Fruit fly (Drosophila melanogaster) whole organism, embryonic: ENCODE results near the gene Spt3.
A peak's percentile ranks its signal among the peaks of the same experiment; 100 is the strongest.

Experiments
- Aef1 ChIP-seq: fragments of 200-800 bp; sonication (Bioruptor generic); IDR thresholded peaks from 3 replicates; pipeline ENCODE4 v1.3.6; 2022; ENCODE audit warnings: missing biosample characterization, missing genetic modification characterization
- C15 ChIP-seq: fragments of 200-800 bp; sonication (Bioruptor generic); IDR thresholded peaks from 3 replicates; pipeline ENCODE4 v1.3.6; 2022; ENCODE audit warnings: missing biosample characterization, missing genetic modification characterization
- CG10543 ChIP-seq: fragments of 200-800 bp; sonication (Bioruptor generic); optimal IDR thresholded peaks from 3 replicates; lab custom pipeline; 2017; ENCODE audit warnings: missing biosample characterization, mild to moderate bottlenecking, missing genetic modification characterization, moderate library complexity
- CG12155 ChIP-seq: fragments of 200-800 bp; sonication (Bioruptor generic); optimal IDR thresholded peaks from 3 replicates; lab custom pipeline; 2016; ENCODE audit warnings: missing biosample characterization, missing genetic modification characterization
- CG12236 ChIP-seq: fragments of 200-800 bp; sonication (Bioruptor generic); optimal IDR thresholded peaks from 2 replicates; lab custom pipeline; 2016; ENCODE audit warnings: missing biosample characterization, missing genetic modification characterization
- CG12391 ChIP-seq: fragments of 200-800 bp; sonication (Bioruptor generic); optimal IDR thresholded peaks from 3 replicates; lab custom pipeline; 2018; ENCODE audit warnings: missing biosample characterization, mild to moderate bottlenecking, missing genetic modification characterization, moderate library complexity
- CG12659 ChIP-seq: fragments of 200-800 bp; sonication (Bioruptor generic); optimal IDR thresholded peaks from 3 replicates; lab custom pipeline; 2017; ENCODE audit warnings: mild to moderate bottlenecking, missing biosample characterization, missing genetic modification reagents, missing genetic modification characterization
- CG15073 ChIP-seq: fragments of 200-800 bp; sonication (Bioruptor generic); optimal IDR thresholded peaks from 2 replicates; lab custom pipeline; 2016; ENCODE audit warnings: missing biosample characterization, missing genetic modification characterization
- CG17186 ChIP-seq: fragments of 200-800 bp; sonication (Bioruptor generic); optimal IDR thresholded peaks from 3 replicates; lab custom pipeline; 2017; ENCODE audit warnings: missing biosample characterization, missing genetic modification reagents, missing genetic modification characterization
- CG17912 ChIP-seq: fragments of 200-800 bp; sonication (Bioruptor generic); optimal IDR thresholded peaks from 2 replicates; lab custom pipeline; 2018; ENCODE audit warnings: missing biosample characterization, mild to moderate bottlenecking, missing genetic modification characterization
- CG2129 ChIP-seq: fragments of 200-800 bp; sonication (Bioruptor generic); IDR thresholded peaks from 2 replicates; pipeline ENCODE4 v1.3.6; 2022; ENCODE audit warnings: missing biosample characterization, missing genetic modification characterization; ENCODE audit not compliant: partially characterized antibody
- CG2199 ChIP-seq: fragments of 200-800 bp; sonication (Bioruptor generic); IDR thresholded peaks from 3 replicates; pipeline ENCODE4 v1.3.6; 2022; ENCODE audit warnings: missing biosample characterization, missing genetic modification characterization
- CG2202 ChIP-seq: fragments of 200-800 bp; sonication (Bioruptor generic); optimal IDR thresholded peaks from 2 replicates; lab custom pipeline; 2018; ENCODE audit warnings: missing biosample characterization, mild to moderate bottlenecking, missing genetic modification characterization
- CG2712 ChIP-seq: fragments of 200-800 bp; optimal IDR thresholded peaks from 3 replicates; lab custom pipeline; 2019; ENCODE audit warnings: missing biosample characterization, mild to moderate bottlenecking, missing genetic modification characterization, moderate library complexity
- CG31441 ChIP-seq: fragments of 200-800 bp; sonication (Bioruptor generic); IDR thresholded peaks from 2 replicates; pipeline ENCODE4 v1.3.6; 2022; ENCODE audit warnings: missing biosample characterization, missing genetic modification characterization
- CG4854 ChIP-seq: fragments of 200-800 bp; sonication (Bioruptor generic); optimal IDR thresholded peaks from 2 replicates; lab custom pipeline; 2016; ENCODE audit warnings: missing biosample characterization, missing genetic modification characterization, inconsistent platforms
- CG6854 ChIP-seq: fragments of 200-800 bp; sonication (Bioruptor generic); optimal IDR thresholded peaks from 3 replicates; lab custom pipeline; 2017; ENCODE audit warnings: missing biosample characterization, mild to moderate bottlenecking, missing genetic modification characterization
- D19B ChIP-seq: fragments of 200-800 bp; sonication (Bioruptor generic); optimal IDR thresholded peaks from 2 replicates; lab custom pipeline; 2017; ENCODE audit warnings: missing biosample characterization, mild to moderate bottlenecking, missing genetic modification characterization
- Dll ChIP-seq: fragments of 200-800 bp; sonication (Bioruptor generic); IDR thresholded peaks from 4 replicates; pipeline ENCODE4 v1.3.6; 2022; ENCODE audit warnings: missing biosample characterization, missing genetic modification characterization; ENCODE audit not compliant: partially characterized antibody
- Doc2 ChIP-seq: fragments of 200-800 bp; sonication (Bioruptor generic); IDR thresholded peaks from 2 replicates; pipeline ENCODE4 v1.3.6; 2022; ENCODE audit warnings: missing biosample characterization, missing genetic modification characterization
- Drgx ChIP-seq: fragments of 200-800 bp; sonication (Bioruptor generic); IDR thresholded peaks from 2 replicates; pipeline ENCODE4 v1.3.6; 2022; ENCODE audit warnings: missing biosample characterization, missing genetic modification characterization
- H15 ChIP-seq: fragments of 200-800 bp; sonication (Bioruptor generic); IDR thresholded peaks from 3 replicates; pipeline ENCODE4 v1.3.6; 2022; ENCODE audit warnings: missing biosample characterization, missing genetic modification characterization
- Hey ChIP-seq: fragments of 200-800 bp; sonication (Bioruptor generic); optimal IDR thresholded peaks from 3 replicates; lab custom pipeline; 2018; ENCODE audit warnings: missing biosample characterization, mild to moderate bottlenecking, missing genetic modification characterization
- Lpt ChIP-seq: fragments of >200 bp; optimal IDR thresholded peaks from 2 replicates; lab custom pipeline; 2018; ENCODE audit warnings: missing biosample characterization, missing genetic modification characterization
- Meics ChIP-seq: fragments of 200-800 bp; sonication (Bioruptor generic); optimal IDR thresholded peaks from 2 replicates; lab custom pipeline; 2017; ENCODE audit warnings: missing biosample characterization, mild to moderate bottlenecking, missing genetic modification characterization
- NC2β ChIP-seq: fragments of 200-800 bp; sonication (Bioruptor generic); optimal IDR thresholded peaks from 2 replicates; lab custom pipeline; 2016; ENCODE audit warnings: missing biosample characterization, missing genetic modification characterization
- Nf-YB ChIP-seq: fragments of 200-800 bp; sonication (Bioruptor generic); optimal IDR thresholded peaks from 3 replicates; lab custom pipeline; 2019; ENCODE audit warnings: missing biosample characterization, mild to moderate bottlenecking, missing genetic modification characterization, moderate library complexity
- Optix ChIP-seq: fragments of 200-800 bp; sonication (Bioruptor generic); IDR thresholded peaks from 3 replicates; pipeline ENCODE4 v1.3.6; 2022; ENCODE audit warnings: missing biosample characterization, missing genetic modification characterization
- Ptx1 ChIP-seq: fragments of 200-800 bp; sonication (Bioruptor generic); IDR thresholded peaks from 2 replicates; pipeline ENCODE4 v1.3.6; 2022; ENCODE audit warnings: missing biosample characterization, missing genetic modification characterization
- abd-A ChIP-seq: fragments of 200-800 bp; sonication (Bioruptor generic); optimal IDR thresholded peaks from 3 replicates; lab custom pipeline; 2019; ENCODE audit warnings: missing biosample characterization, mild to moderate bottlenecking, missing genetic modification characterization, moderate library complexity
- ato ChIP-seq: fragments of 200-800 bp; sonication (Bioruptor generic); IDR thresholded peaks from 2 replicates; pipeline ENCODE4 v1.3.6; 2022; ENCODE audit warnings: missing biosample characterization, missing genetic modification characterization; ENCODE audit not compliant: partially characterized antibody
- caup ChIP-seq: fragments of 200-800 bp; sonication (Bioruptor generic); optimal IDR thresholded peaks from 3 replicates; lab custom pipeline; 2017; ENCODE audit warnings: missing biosample characterization, mild to moderate bottlenecking, missing genetic modification characterization, moderate library complexity; ENCODE audit not compliant: severe bottlenecking
- chinmo ChIP-seq: fragments of 200-800 bp; sonication (Bioruptor generic); IDR thresholded peaks from 4 replicates; pipeline ENCODE4 v1.3.6; 2022; ENCODE audit warnings: missing biosample characterization, missing genetic modification characterization; ENCODE audit not compliant: partially characterized antibody
- crc ChIP-seq: fragments of 200-800 bp; sonication (Bioruptor generic); optimal IDR thresholded peaks from 2 replicates; lab custom pipeline; 2016; ENCODE audit warnings: missing biosample characterization, missing genetic modification characterization
- ems ChIP-seq: fragments of 200-800 bp; sonication (Bioruptor generic); optimal IDR thresholded peaks from 3 replicates; lab custom pipeline; 2016; ENCODE audit warnings: missing biosample characterization, missing genetic modification characterization
- exex ChIP-seq: fragments of 200-800 bp; sonication (Bioruptor generic); optimal IDR thresholded peaks from 4 replicates; lab custom pipeline; 2018; ENCODE audit warnings: missing biosample characterization, mild to moderate bottlenecking, missing genetic modification characterization, moderate library complexity
- eyg ChIP-seq: fragments of 200-800 bp; sonication (Bioruptor generic); optimal IDR thresholded peaks from 3 replicates; lab custom pipeline; 2016; ENCODE audit warnings: missing biosample characterization, missing genetic modification characterization
- gro ChIP-seq: fragments of 200-800 bp; sonication (Bioruptor generic); optimal IDR thresholded peaks from 2 replicates; lab custom pipeline; 2016; ENCODE audit warnings: missing biosample characterization, missing genetic modification characterization
- gsb-n ChIP-seq: fragments of 200-800 bp; sonication (Bioruptor generic); optimal IDR thresholded peaks from 3 replicates; lab custom pipeline; 2018; ENCODE audit warnings: missing biosample characterization, mild to moderate bottlenecking, missing genetic modification characterization
- gt ChIP-seq: fragments of 200-800 bp; sonication (Bioruptor generic); IDR thresholded peaks from 2 replicates; pipeline ENCODE4 v1.3.6; 2022; ENCODE audit warnings: missing biosample characterization, missing genetic modification characterization
- hb ChIP-seq: fragments of 200-800 bp; sonication (Bioruptor generic); IDR thresholded peaks from 3 replicates; pipeline ENCODE4 v1.3.6; 2022; ENCODE audit warnings: missing biosample characterization, missing genetic modification characterization; ENCODE audit not compliant: partially characterized antibody
- knrl ChIP-seq: fragments of 200-800 bp; sonication (Bioruptor generic); IDR thresholded peaks from 3 replicates; pipeline ENCODE4 v1.3.6; 2022; ENCODE audit warnings: missing biosample characterization, missing genetic modification characterization; ENCODE audit not compliant: partially characterized antibody
- mirr ChIP-seq: fragments of 200-800 bp; sonication (Bioruptor generic); optimal IDR thresholded peaks from 3 replicates; lab custom pipeline; 2018; ENCODE audit warnings: missing biosample characterization, mild to moderate bottlenecking, missing genetic modification characterization
- sens ChIP-seq: fragments of 200-800 bp; sonication (Bioruptor generic); peaks from one replicate; lab custom pipeline; 2016; ENCODE audit warnings: missing biosample characterization, missing genetic modification characterization
- slou ChIP-seq: fragments of 200-800 bp; sonication (Bioruptor generic); optimal IDR thresholded peaks from 3 replicates; lab custom pipeline; 2016; ENCODE audit warnings: missing biosample characterization, missing genetic modification characterization
- sqz ChIP-seq: fragments of 200-800 bp; sonication (Bioruptor generic); optimal IDR thresholded peaks from 3 replicates; lab custom pipeline; 2018; ENCODE audit warnings: missing biosample characterization, mild to moderate bottlenecking, missing genetic modification characterization
- tap ChIP-seq: fragments of 200-800 bp; optimal IDR thresholded peaks from 3 replicates; lab custom pipeline; 2019; ENCODE audit warnings: missing biosample characterization, mild to moderate bottlenecking, missing genetic modification characterization, moderate library complexity
- tna ChIP-seq: fragments of 200-800 bp; sonication (Bioruptor generic); IDR thresholded peaks from 2 replicates; pipeline ENCODE4 v1.3.6; 2022; ENCODE audit warnings: missing biosample characterization, missing genetic modification characterization; ENCODE audit not compliant: partially characterized antibody
- tup ChIP-seq: fragments of 200-800 bp; sonication (Bioruptor generic); optimal IDR thresholded peaks from 2 replicates; lab custom pipeline; 2016; ENCODE audit warnings: missing biosample characterization, mild to moderate bottlenecking, missing genetic modification characterization, moderate library complexity
- z ChIP-seq: fragments of 200-800 bp; sonication (Bioruptor generic); IDR thresholded peaks from 3 replicates; pipeline ENCODE4 v1.3.6; 2022; ENCODE audit warnings: missing biosample characterization, missing genetic modification characterization

Spt3 gene

DNA sequence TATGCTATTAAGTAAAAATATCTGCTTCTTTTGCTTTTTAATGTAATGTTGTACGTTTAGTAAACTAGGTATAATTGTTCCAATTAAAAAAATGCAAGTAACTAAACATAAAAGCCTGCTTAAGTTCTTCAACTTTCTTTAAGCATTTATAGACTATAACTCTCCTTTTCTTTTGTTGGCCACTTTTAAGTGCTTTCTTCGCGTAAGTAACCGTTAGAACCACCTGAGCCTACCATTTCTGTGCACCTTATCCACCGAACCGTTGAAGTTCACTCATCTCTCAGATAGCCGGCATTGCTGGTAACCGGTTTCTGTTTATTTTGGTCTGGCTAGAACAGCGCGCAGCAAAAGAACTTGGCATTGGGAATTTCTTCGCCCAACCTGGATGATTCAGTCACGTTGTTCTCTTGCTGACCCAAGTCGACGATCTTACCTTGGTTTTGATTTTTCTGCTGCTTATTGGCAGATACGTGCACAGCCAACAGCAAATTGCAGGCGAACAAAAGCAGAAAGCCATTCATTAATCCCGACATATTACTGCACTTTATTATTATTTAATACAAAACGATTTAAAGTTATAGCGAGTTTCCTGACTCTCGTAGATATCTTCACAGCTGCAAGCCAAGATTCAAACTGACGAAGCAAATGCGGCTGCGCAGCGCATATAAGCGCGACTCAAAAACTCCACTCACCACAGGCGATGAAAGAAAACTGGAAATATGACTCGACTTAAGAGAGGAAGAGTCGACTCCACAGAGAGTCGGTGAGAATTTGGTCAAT, 40.2 kb upstream of the Spt3 start, which contains the start of gene CG10005 (continued):
- no peak for TF ChIP-seq Aef1
- TF ChIP-seq Dll = no peak
- TF ChIP-seq sens (GFP tag; lab: Kevin White, UChicago) = peak; percentile 62
- TF ChIP-seq Meics (GFP tag; lab: Kevin White, UChicago) = no peak
- TF ChIP-seq z (GFP tag; lab: Robert Waterston, UW) = peak; percentile 89
- no peak for TF ChIP-seq abd-A
- no peak for TF ChIP-seq gt (GFP tag; lab: Robert Waterston, UW)
- no peak for TF ChIP-seq C15 (GFP tag; lab: Robert Waterston, UW)
- TF ChIP-seq CG15073 (GFP tag; lab: Kevin White, UChicago) = no peak
- no peak for TF ChIP-seq CG2129 (GFP tag; lab: Robert Waterston, UW)
- TF ChIP-seq hb (GFP tag; lab: Robert Waterston, UW) = no peak
- no peak for TF ChIP-seq tap (tag; lab: Kevin White, UChicago)
- TF ChIP-seq CG6854 (GFP tag; lab: Kevin White, UChicago) = no peak
- TF ChIP-seq eyg = no peak
- no peak for TF ChIP-seq caup
- TF ChIP-seq CG17186 (GFP tag; lab: Kevin White, UChicago) = no peak
- 0 out of 3 replicates have a peak, but pooled peaks have one; percentile 12 for TF ChIP-seq H15
- TF ChIP-seq chinmo (GFP tag; lab: Robert Waterston, UW) = 0 out of 4 replicates have a peak, but pooled peaks have one; percentile 65
- TF ChIP-seq knrl = no peak
- peak; percentile 7 for TF ChIP-seq CG2202 (tag; lab: Kevin White, UChicago)
- TF ChIP-seq ato (GFP tag; lab: Robert Waterston, UW) = peak; percentile 29; the same call in 1 of the 2 replicates
- no peak for TF ChIP-seq sqz (GFP tag; lab: Kevin White, UChicago)
- no peak for TF ChIP-seq Nf-YB (GFP tag; lab: Kevin White, UChicago)

dm6 chr3R:11977336-11977678, 39.6 kb upstream of the Spt3 start:
- TF ChIP-seq Lpt (GFP tag; lab: Kevin White, UChicago) (no peak), CG31441 (GFP tag; lab: Robert Waterston, UW) (0 out of 2 replicates have a peak, but pooled peaks have one; percentile 47), CG12659 (no peak), Doc2 (GFP tag; lab: Robert Waterston, UW) (no peak), Hey (tag; lab: Kevin White, UChicago) (no peak), D19B (GFP tag; lab: Kevin White, UChicago) (peak; percentile 58), tna (GFP tag; lab: Robert Waterston, UW) (no peak), CG12236 (GFP tag; lab: Kevin White, UChicago) (no peak), gro (GFP tag; lab: Kevin White, UChicago) (no peak), CG2712 (tag; lab: Kevin White, UChicago) (peak; percentile 38), tup (GFP tag; lab: Kevin White, UChicago) (no peak), CG4854 (GFP tag; lab: Kevin White, UChicago) (no peak), CG2199 (GFP tag; lab: Robert Waterston, UW) (no peak), crc (GFP tag; lab: Kevin White, UChicago) (no peak), CG17912 (no peak), CG12155 (GFP tag; lab: Kevin White, UChicago) (no peak), Drgx (GFP tag; lab: Robert Waterston, UW) (peak; percentile 18; the same call in 1 of the 2 replicates), CG10543 (GFP tag; lab: Kevin White, UChicago) (no peak), slou (no peak), Optix (GFP tag; lab: Robert Waterston, UW) (no peak), ems (GFP tag; lab: Kevin White, UChicago) (no peak), NC2β (GFP tag; lab: Kevin White, UChicago) (no peak), exex (tag; lab: Kevin White, UChicago) (no peak), mirr (GFP tag; lab: Kevin White, UChicago) (no peak), gsb-n (peak; percentile 41), CG15073 (GFP tag; lab: Kevin White, UChicago) (no peak), Ptx1 (GFP tag; lab: Robert Waterston, UW) (no peak), CG12391 (tag; lab: Kevin White, UChicago) (peak; percentile 28)
